Worm (Caenorhabditis elegans) whole organism, young adult: ENCODE results near the gene T25G12.3.
A peak's percentile ranks its signal among the peaks of the same experiment; 100 is the strongest.

ENCODE experiments used
- B0261.1 ChIP-seq: sonication (generic microtip); optimal IDR thresholded peaks from 2 replicates; lab custom pipeline; 2016; ENCODE audit warnings: mild to moderate bottlenecking, missing genetic modification characterization, moderate library complexity, missing compliant biosample characterization
- egl-44 ChIP-seq: fragments of 200-800 bp; sonication (Bioruptor generic); IDR thresholded peaks from 2 replicates; pipeline ENCODE4 v1.3.6; 2022; ENCODE audit warnings: missing genetic modification reagents, missing genetic modification characterization, missing compliant biosample characterization
- let-607 ChIP-seq, 2 experiments: fragments of 200-800 bp in 1 of 2; sonication (Bioruptor generic) in 1 of 2; sonication (generic microtip) in 1 of 2; optimal IDR thresholded peaks; 2 replicates each; lab custom pipeline; 2016 to 2018; ENCODE audit warnings: mild to moderate bottlenecking in 2 of 2, missing compliant biosample characterization in 2 of 2, missing genetic modification characterization in 2 of 2, moderate library complexity in 2 of 2, missing genotype in 1 of 2
- lin-40 ChIP-seq: sonication (generic microtip); optimal IDR thresholded peaks from 2 replicates; lab custom pipeline; 2016; ENCODE audit warnings: missing genetic modification characterization, mild to moderate bottlenecking, missing compliant biosample characterization, missing genotype, missing genetic modification reagents
- nhr-80 ChIP-seq: sonication (generic microtip); optimal IDR thresholded peaks from 2 replicates; lab custom pipeline; 2016; ENCODE audit warnings: missing genetic modification characterization, missing compliant biosample characterization
- pha-4 ChIP-seq: fragments of 150-350 bp; sonication (generic microtip); optimal IDR thresholded peaks from 2 replicates; lab custom pipeline; 2014; ENCODE audit warnings: missing biosample characterization, missing genetic modification reagents, missing genetic modification characterization
- rpc-1 ChIP-seq, 2 experiments: fragments of 150-350 bp in 1 of 2; sonication (generic microtip) in 1 of 2; optimal IDR thresholded peaks; 2 replicates each; lab custom pipeline; 2014 to 2018; ENCODE audit warnings: missing biosample characterization in 1 of 2, missing genetic modification characterization in 1 of 2, missing genetic modification reagents in 1 of 2, missing genotype in 1 of 2
- snpc-3.4 ChIP-seq: sonication (generic microtip); optimal IDR thresholded peaks from 2 replicates; lab custom pipeline; 2017; ENCODE audit warnings: missing genetic modification characterization, mild to moderate bottlenecking, missing compliant biosample characterization, antibody characterized with exemption, moderate library complexity, missing genotype, missing genetic modification reagents

The T25G12.3 gene

DNA sequence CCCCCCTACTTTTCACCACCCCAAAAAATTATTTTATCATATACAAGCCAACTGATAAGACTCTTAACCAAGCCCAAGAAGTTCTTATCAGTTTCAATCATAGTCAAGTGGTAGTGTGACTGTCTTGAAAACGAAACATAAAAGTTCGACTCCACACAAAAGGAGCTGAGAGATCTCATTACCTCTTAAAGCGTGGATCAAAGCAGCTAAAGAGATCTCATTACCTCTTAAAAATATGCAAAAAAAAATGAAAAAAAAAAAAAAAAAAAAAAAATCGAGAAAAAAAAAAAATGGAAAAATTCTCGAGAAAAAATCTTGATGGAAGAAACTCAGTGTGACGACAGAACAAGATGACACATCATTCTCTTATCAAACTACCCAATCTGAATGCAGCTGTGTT lies 24.3 kb downstream of the T25G12.3 start:
- TF ChIP-seq nhr-80 (tag; lab: Kevin White, UChicago) (peak; percentile 62), B0261.1 (tag; lab: Kevin White, UChicago) (peak; percentile 38), egl-44 (GFP tag; lab: Robert Waterston, UW) (0 out of 2 replicates have a peak, but pooled peaks have one; percentile 32), rpc-1 (optimal IDR thresholded peaks at IDR 0.05; lab: Kevin White, UChicago) (peak; percentile 4), rpc-1 (tag; optimal IDR thresholded peaks at IDR 0.05; lab: Kevin White, UChicago) (peak; percentile 35), let-607 (tag; optimal IDR thresholded peaks at IDR 0.05; lab: Kevin White, UChicago) (peak in 1 of 2 experiments; percentile 34), lin-40 (tag; lab: Kevin White, UChicago) (peak; percentile 83)

DNA sequence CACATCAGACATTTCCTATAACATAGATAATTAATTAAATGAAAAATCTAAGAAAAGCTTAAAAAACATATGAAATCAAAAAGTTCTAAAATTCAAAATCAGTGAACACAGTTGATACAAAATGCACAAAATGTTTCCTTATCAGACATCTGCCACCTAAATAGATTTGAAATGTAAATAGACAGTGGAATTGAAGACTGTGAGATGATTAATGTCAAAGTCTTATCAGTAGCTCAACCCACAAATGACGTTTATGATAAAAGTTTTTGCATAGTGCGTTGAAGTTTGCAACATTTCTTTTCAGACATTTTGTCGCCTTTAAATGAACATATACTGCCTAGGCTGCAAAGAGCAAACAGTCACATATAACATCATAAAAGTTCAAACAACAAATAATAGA lies 25.3 kb downstream of the T25G12.3 start, which contains the start of gene Y40C7B.4:
TSS of gene Y40C7B.4 (minus strand) at position 19 of the 400 bp plus-strand sequence.
- TF ChIP-seq snpc-3.4 (no peak), pha-4 (tag; lab: Kevin White, UChicago) (peak; percentile 51), nhr-80 (tag; lab: Kevin White, UChicago) (peak; percentile 56)
